Fruit fly (Drosophila melanogaster) whole organism, pupa: ENCODE results near the gene mrva.

ENCODE experiments used
- CG10348 ChIP-seq: fragments of 200-800 bp; sonication (Bioruptor generic); IDR thresholded peaks from 2 replicates; pipeline ENCODE4 v1.3.6; 2022; ENCODE audit warnings: missing biosample characterization, missing genetic modification characterization
- CG12605 ChIP-seq: fragments of 200-800 bp; sonication (Bioruptor generic); IDR thresholded peaks from 2 replicates; pipeline ENCODE4 v1.3.6; 2022; ENCODE audit warnings: missing biosample characterization, missing genetic modification characterization
- CG13204 ChIP-seq: fragments of 200-800 bp; sonication (Bioruptor generic); optimal IDR thresholded peaks from 2 replicates; lab custom pipeline; 2018; ENCODE audit warnings: missing biosample characterization, mild to moderate bottlenecking, missing genetic modification characterization, moderate library complexity
- CG15710 ChIP-seq: fragments of 200-800 bp; sonication (Bioruptor generic); optimal IDR thresholded peaks from 2 replicates; lab custom pipeline; 2018; ENCODE audit warnings: missing biosample characterization, mild to moderate bottlenecking, missing genetic modification characterization, moderate library complexity
- CG17806 ChIP-seq: fragments of 200-800 bp; sonication (Bioruptor generic); optimal IDR thresholded peaks from 2 replicates; lab custom pipeline; 2018; ENCODE audit warnings: missing biosample characterization, mild to moderate bottlenecking, missing genetic modification characterization, moderate library complexity
- CG32121 ChIP-seq: fragments of 200-800 bp; sonication (Bioruptor generic); IDR thresholded peaks from 2 replicates; pipeline ENCODE4 v1.3.6; 2022; ENCODE audit warnings: missing biosample characterization, missing genetic modification characterization
- CG8301 ChIP-seq: fragments of 200-800 bp; sonication (Bioruptor generic); optimal IDR thresholded peaks from 2 replicates; lab custom pipeline; 2018; ENCODE audit warnings: missing biosample characterization, mild to moderate bottlenecking, missing genetic modification characterization
- D1 ChIP-seq: fragments of 200-800 bp; sonication (Bioruptor generic); optimal IDR thresholded peaks from 2 replicates; lab custom pipeline; 2018; ENCODE audit warnings: missing biosample characterization, mild to moderate bottlenecking, missing genetic modification characterization, moderate library complexity
- EcR ChIP-seq: fragments of 200-800 bp; sonication (Bioruptor generic); optimal IDR thresholded peaks from 3 replicates; lab custom pipeline; 2019; ENCODE audit warnings: missing biosample characterization, missing genetic modification characterization, mild to moderate bottlenecking, moderate library complexity, missing genetic modification reagents
- Pif1A ChIP-seq: fragments of 200-800 bp; sonication (Bioruptor generic); optimal IDR thresholded peaks from 3 replicates; lab custom pipeline; 2016; ENCODE audit warnings: missing biosample characterization, missing genetic modification characterization
- Pif1B ChIP-seq: fragments of 200-800 bp; sonication (Bioruptor generic); optimal IDR thresholded peaks from 3 replicates; lab custom pipeline; 2016; ENCODE audit warnings: missing biosample characterization, missing genetic modification characterization
- gl ChIP-seq: fragments of 200-800 bp; sonication (Bioruptor generic); optimal IDR thresholded peaks from 2 replicates; lab custom pipeline; 2018; ENCODE audit warnings: missing biosample characterization, mild to moderate bottlenecking, missing genetic modification characterization

- TF ChIP-seq Pif1A (GFP tag; lab: Kevin White, UChicago) (no peak), EcR (GFP tag; lab: Kevin White, UChicago) (no peak), CG17806 (tag; lab: Kevin White, UChicago) (no peak), gl (no peak), CG8301 (no peak), D1 (tag; lab: Kevin White, UChicago) (no peak), CG15710 (tag; lab: Kevin White, UChicago) (peak; percentile 6), CG13204 (GFP tag; lab: Kevin White, UChicago) (no peak), CG12605 (GFP tag; lab: Robert Waterston, UW) (peak; percentile 16; the same call in 1 of the 2 replicates), Pif1B (GFP tag; lab: Kevin White, UChicago) (no peak), CG32121 (GFP tag; lab: Robert Waterston, UW) (no peak; the same call in 1 of the 2 replicates), CG10348 (no peak)
Measured at dm6 chr3L:7359827-7360323, 31.2 kb upstream of the mrva start, which contains the start of gene pst.
